Fruit fly (Drosophila melanogaster) whole organism, embryonic: ENCODE results near the gene CG33654.

Source experiments
- Antp ChIP-seq: fragments of 200-800 bp; sonication (Bioruptor generic); optimal IDR thresholded peaks from 3 replicates; lab custom pipeline; 2016; ENCODE audit warnings: missing biosample characterization, missing genetic modification characterization
- Atf-2 ChIP-seq: fragments of 200-800 bp; sonication (Bioruptor generic); optimal IDR thresholded peaks from 2 replicates; lab custom pipeline; 2016; ENCODE audit warnings: missing biosample characterization, missing genetic modification characterization
- Atf6 ChIP-seq: fragments of 200-800 bp; sonication (Bioruptor generic); IDR thresholded peaks from 2 replicates; pipeline ENCODE4 v1.3.6; 2022; ENCODE audit warnings: missing biosample characterization, missing genetic modification characterization
- Awh ChIP-seq: fragments of 200-800 bp; sonication (Bioruptor generic); IDR thresholded peaks from 2 replicates; pipeline ENCODE4, ENCODE4 v1.3.6; 2022; ENCODE audit warnings: missing biosample characterization, missing genetic modification characterization
- Bteb2 ChIP-seq: fragments of 200-800 bp; sonication (Bioruptor generic); optimal IDR thresholded peaks from 2 replicates; lab custom pipeline; 2016; ENCODE audit warnings: missing biosample characterization, missing genetic modification characterization
- CG10321 ChIP-seq: fragments of 200-800 bp; sonication (Bioruptor generic); IDR thresholded peaks from 2 replicates; pipeline ENCODE4 v1.3.6; 2022; ENCODE audit warnings: missing biosample characterization, missing genetic modification characterization
- CG10366 ChIP-seq: fragments of 200-800 bp; sonication (Bioruptor generic); IDR thresholded peaks from 2 replicates; pipeline ENCODE4 v1.3.6; 2022; ENCODE audit warnings: missing biosample characterization, missing genetic modification characterization
- CG12155 ChIP-seq: fragments of 200-800 bp; sonication (Bioruptor generic); optimal IDR thresholded peaks from 3 replicates; lab custom pipeline; 2016; ENCODE audit warnings: missing biosample characterization, missing genetic modification characterization
- CG13123 ChIP-seq: fragments of 200-800 bp; sonication (Bioruptor generic); optimal IDR thresholded peaks from 2 replicates; lab custom pipeline; 2016; ENCODE audit warnings: missing biosample characterization, missing genetic modification characterization
- CG15073 ChIP-seq: fragments of 200-800 bp; sonication (Bioruptor generic); optimal IDR thresholded peaks from 2 replicates; lab custom pipeline; 2016; ENCODE audit warnings: missing biosample characterization, missing genetic modification characterization
- CG15269 ChIP-seq: fragments of 200-800 bp; sonication (Bioruptor generic); optimal IDR thresholded peaks from 2 replicates; lab custom pipeline; 2018; ENCODE audit warnings: missing biosample characterization, mild to moderate bottlenecking, missing genetic modification characterization, moderate library complexity
- CG1529 ChIP-seq: fragments of 200-800 bp; sonication (Bioruptor generic); optimal IDR thresholded peaks from 3 replicates; lab custom pipeline; 2018; ENCODE audit warnings: missing biosample characterization, missing genetic modification characterization
- CG16779 ChIP-seq: fragments of 200-800 bp; sonication (Bioruptor generic); IDR thresholded peaks from 2 replicates; pipeline ENCODE4 v1.3.6; 2022; ENCODE audit warnings: missing biosample characterization, missing genetic modification characterization
- CG17186 ChIP-seq: fragments of 200-800 bp; sonication (Bioruptor generic); optimal IDR thresholded peaks from 3 replicates; lab custom pipeline; 2017; ENCODE audit warnings: missing biosample characterization, missing genetic modification reagents, missing genetic modification characterization
- CG17359 ChIP-seq: fragments of 200-800 bp; sonication (Bioruptor generic); optimal IDR thresholded peaks from 3 replicates; lab custom pipeline; 2018; ENCODE audit warnings: missing biosample characterization, mild to moderate bottlenecking, missing genetic modification characterization, moderate library complexity
- CG17612 ChIP-seq: fragments of 200-800 bp; sonication (Bioruptor generic); IDR thresholded peaks from 2 replicates; pipeline ENCODE4 v1.3.6; 2022; ENCODE audit warnings: missing biosample characterization, missing genetic modification characterization
- CG2202 ChIP-seq: fragments of 200-800 bp; sonication (Bioruptor generic); optimal IDR thresholded peaks from 2 replicates; lab custom pipeline; 2018; ENCODE audit warnings: missing biosample characterization, mild to moderate bottlenecking, missing genetic modification characterization
- CG30403 ChIP-seq: fragments of 200-800 bp; sonication (Bioruptor generic); optimal IDR thresholded peaks from 3 replicates; lab custom pipeline; 2016; ENCODE audit warnings: missing biosample characterization, missing genetic modification characterization
- CG42726 ChIP-seq: fragments of 200-800 bp; sonication (Bioruptor generic); IDR thresholded peaks from 2 replicates; pipeline ENCODE4 v1.3.6; 2022; ENCODE audit warnings: missing biosample characterization, missing genetic modification characterization; ENCODE audit not compliant: partially characterized antibody
- CG7987 ChIP-seq: fragments of 200-800 bp; sonication (Bioruptor generic); optimal IDR thresholded peaks from 2 replicates; lab custom pipeline; 2018; ENCODE audit warnings: missing biosample characterization, mild to moderate bottlenecking, missing genetic modification characterization, moderate library complexity
- CG8089 ChIP-seq: fragments of 200-800 bp; sonication (Bioruptor generic); optimal IDR thresholded peaks from 3 replicates; lab custom pipeline; 2016; ENCODE audit warnings: missing biosample characterization, missing genetic modification characterization
- CG9609 ChIP-seq: fragments of 200-800 bp; sonication (Bioruptor generic); optimal IDR thresholded peaks from 3 replicates; lab custom pipeline; 2016; ENCODE audit warnings: missing biosample characterization, missing genetic modification characterization
- CG9797 ChIP-seq: fragments of 200-800 bp; sonication (Bioruptor generic); optimal IDR thresholded peaks from 3 replicates; lab custom pipeline; 2018; ENCODE audit warnings: missing biosample characterization, mild to moderate bottlenecking, missing genetic modification characterization
- Eip74EF ChIP-seq, 2 experiments: fragments of 200-800 bp in 1 of 2; fragments of >200 bp in 1 of 2; sonication (Bioruptor generic) in 1 of 2; optimal IDR thresholded peaks; 2 replicates each; lab custom pipeline; 2017 to 2019; ENCODE audit warnings: missing biosample characterization in 2 of 2, missing genetic modification characterization in 2 of 2, mild to moderate bottlenecking in 1 of 2, moderate library complexity in 1 of 2
- H15 ChIP-seq: fragments of 200-800 bp; sonication (Bioruptor generic); IDR thresholded peaks from 3 replicates; pipeline ENCODE4 v1.3.6; 2022; ENCODE audit warnings: missing biosample characterization, missing genetic modification characterization
- Hr3 ChIP-seq: fragments of 200-800 bp; sonication (Bioruptor generic); optimal IDR thresholded peaks from 3 replicates; lab custom pipeline; 2016; ENCODE audit warnings: missing biosample characterization, missing genetic modification characterization
- Hr51 ChIP-seq, 2 experiments: fragments of 200-800 bp; sonication (Bioruptor generic); optimal IDR thresholded peaks; 2 replicates in 1 of 2; 3 replicates in 1 of 2; lab custom pipeline; 2016 to 2018; ENCODE audit warnings: missing biosample characterization in 2 of 2, missing genetic modification characterization in 2 of 2, mild to moderate bottlenecking in 1 of 2, moderate library complexity in 1 of 2
- Hr78 ChIP-seq, 2 experiments: fragments of 200-800 bp in 1 of 2; fragments of >200 bp in 1 of 2; sonication (Bioruptor generic) in 1 of 2; optimal IDR thresholded peaks; 2 replicates each; lab custom pipeline; 2017 to 2019; ENCODE audit warnings: missing biosample characterization in 2 of 2, missing genetic modification characterization in 2 of 2, mild to moderate bottlenecking in 1 of 2, moderate library complexity in 1 of 2
- NFAT ChIP-seq: fragments of 200-800 bp; sonication (Bioruptor generic); IDR thresholded peaks from 2 replicates; pipeline ENCODE4 v1.3.6; 2022; ENCODE audit warnings: missing biosample characterization, missing genetic modification characterization
- Sin3A ChIP-seq: fragments of >200 bp; optimal IDR thresholded peaks from 2 replicates; lab custom pipeline; 2018
- Taf1 ChIP-seq: fragments of 200-800 bp; sonication (Bioruptor generic); IDR thresholded peaks from 2 replicates; pipeline ENCODE4 v1.3.6; 2022; ENCODE audit warnings: missing biosample characterization, missing genetic modification characterization
- Trl ChIP-seq, 3 experiments: fragments of >200 bp in 2 of 3; fragments of 200-800 bp in 1 of 3; sonication (Bioruptor generic) in 1 of 3; optimal IDR thresholded peaks; 2 replicates in 1 of 3; 3 replicates in 2 of 3; lab custom pipeline; 2016 to 2017; ENCODE audit warnings: missing biosample characterization in 1 of 3, missing genetic modification characterization in 1 of 3
- al ChIP-seq: fragments of 200-800 bp; sonication (Bioruptor generic); IDR thresholded peaks from 2 replicates; pipeline ENCODE4 v1.3.6; 2022; ENCODE audit warnings: missing biosample characterization, missing genetic modification characterization
- ato ChIP-seq: fragments of 200-800 bp; sonication (Bioruptor generic); IDR thresholded peaks from 2 replicates; pipeline ENCODE4 v1.3.6; 2022; ENCODE audit warnings: missing biosample characterization, missing genetic modification characterization; ENCODE audit not compliant: partially characterized antibody
- az2 ChIP-seq: fragments of 200-800 bp; sonication (Bioruptor generic); optimal IDR thresholded peaks from 3 replicates; lab custom pipeline; 2016; ENCODE audit warnings: missing biosample characterization, missing genetic modification characterization
- br ChIP-seq: fragments of >200 bp; optimal IDR thresholded peaks from 2 replicates; lab custom pipeline; 2017
- croc ChIP-seq: fragments of 200-800 bp; sonication (Bioruptor generic); conservative IDR thresholded peaks from 3 replicates; pipeline ENCODE4 v1.3.6; 2022; ENCODE audit warnings: missing biosample characterization, missing genetic modification characterization
- dmrt99B ChIP-seq: fragments of 200-800 bp; sonication (Bioruptor generic); optimal IDR thresholded peaks from 2 replicates; lab custom pipeline; 2018; ENCODE audit warnings: missing biosample characterization, mild to moderate bottlenecking, missing genetic modification characterization, moderate library complexity
- eve ChIP-seq, 2 experiments: fragments of >200 bp; optimal IDR thresholded peaks; 2 replicates each; lab custom pipeline; 2017; ENCODE audit warnings: missing biosample characterization in 2 of 2, missing genetic modification characterization in 2 of 2
- fu2 ChIP-seq: fragments of 200-800 bp; sonication (Bioruptor generic); optimal IDR thresholded peaks from 2 replicates; lab custom pipeline; 2016; ENCODE audit warnings: missing biosample characterization, missing genetic modification characterization
- ind ChIP-seq: fragments of 200-800 bp; sonication (Bioruptor generic); optimal IDR thresholded peaks from 3 replicates; lab custom pipeline; 2016; ENCODE audit warnings: missing biosample characterization, missing genetic modification characterization
- lab ChIP-seq: fragments of 200-800 bp; sonication (Bioruptor generic); optimal IDR thresholded peaks from 3 replicates; lab custom pipeline; 2017; ENCODE audit warnings: missing biosample characterization, missing genetic modification characterization, mild to moderate bottlenecking, moderate library complexity, missing genetic modification reagents
- lilli ChIP-seq: fragments of 200-800 bp; sonication (Bioruptor generic); optimal IDR thresholded peaks from 3 replicates; lab custom pipeline; 2016; ENCODE audit warnings: missing biosample characterization, missing genetic modification characterization
- mirr ChIP-seq: fragments of 200-800 bp; sonication (Bioruptor generic); optimal IDR thresholded peaks from 3 replicates; lab custom pipeline; 2018; ENCODE audit warnings: missing biosample characterization, mild to moderate bottlenecking, missing genetic modification characterization
- pita ChIP-seq: fragments of 200-800 bp; sonication (Bioruptor generic); optimal IDR thresholded peaks from 2 replicates; lab custom pipeline; 2017; ENCODE audit warnings: missing biosample characterization, mild to moderate bottlenecking, missing genetic modification characterization
- shn ChIP-seq: fragments of 200-800 bp; sonication (Bioruptor generic); optimal IDR thresholded peaks from 3 replicates; lab custom pipeline; 2016; ENCODE audit warnings: missing biosample characterization, missing genetic modification characterization
- sob ChIP-seq: fragments of 200-800 bp; sonication (Bioruptor generic); IDR thresholded peaks from 2 replicates; pipeline ENCODE4 v1.3.6; 2022; ENCODE audit warnings: missing biosample characterization, missing genetic modification characterization
- tin ChIP-seq: fragments of 200-800 bp; sonication (Bioruptor generic); optimal IDR thresholded peaks from 3 replicates; lab custom pipeline; 2016; ENCODE audit warnings: missing biosample characterization, missing genetic modification characterization
- tll ChIP-seq, 2 experiments: fragments of 200-800 bp in 1 of 2; fragments of >200 bp in 1 of 2; sonication (Bioruptor generic) in 1 of 2; optimal IDR thresholded peaks; 2 replicates each; lab custom pipeline; 2017 to 2019; ENCODE audit warnings: missing biosample characterization in 2 of 2, missing genetic modification characterization in 2 of 2, mild to moderate bottlenecking in 1 of 2, moderate library complexity in 1 of 2
- toy ChIP-seq: fragments of 200-800 bp; sonication (Bioruptor generic); IDR thresholded peaks from 2 replicates; pipeline ENCODE4 v1.3.6; 2022; ENCODE audit warnings: missing biosample characterization, missing genetic modification characterization

CG33654 gene

dm6 chr3R:9626880-9627401 lies 43.9 kb upstream of the CG33654 start, which contains the start of the genes CG9427 and CG8319 (continued):
- peak; percentile 30 for TF ChIP-seq dmrt99B (tag; lab: Kevin White, UChicago)
- TF ChIP-seq sob, result peak; percentile 76
- no peak for TF ChIP-seq Eip74EF (GFP tag; optimal IDR thresholded peaks at IDR 0.05; lab: Kevin White, UChicago)
- peak; percentile 74 for TF ChIP-seq CG12155 (GFP tag; lab: Kevin White, UChicago)
- peak; percentile 71 for TF ChIP-seq tin
- peak; percentile 53 for TF ChIP-seq lab (GFP tag; lab: Kevin White, UChicago)
- TF ChIP-seq CG30403 (GFP tag; lab: Kevin White, UChicago), result peak; percentile 81
- TF ChIP-seq Atf6 (GFP tag; lab: Robert Waterston, UW), result no peak; the same call in 1 of the 2 replicates
- peak; percentile 25 for TF ChIP-seq CG9797
- peak; percentile 70 for TF ChIP-seq Bteb2
- TF ChIP-seq Trl (optimal IDR thresholded peaks at IDR 0.05; lab: Kevin White, UChicago), result no peak
- peak; percentile 17 for TF ChIP-seq Trl (GFP tag; optimal IDR thresholded peaks at IDR 0.05; lab: Kevin White, UChicago)
- peak; percentile 56 to 63 for TF ChIP-seq Hr51 (GFP tag; optimal IDR thresholded peaks at IDR 0.05; lab: Kevin White, UChicago)
- no peak for TF ChIP-seq br (lab: Kevin White, UChicago)
- no peak for TF ChIP-seq croc (GFP tag; lab: Robert Waterston, UW)
- TF ChIP-seq CG2202 (tag; lab: Kevin White, UChicago), result no peak
- peak; percentile 67 for TF ChIP-seq ind
- TF ChIP-seq CG15073, result no peak
- TF ChIP-seq CG8089 (GFP tag; lab: Kevin White, UChicago), result no peak
- TF ChIP-seq Awh, result no peak
- TF ChIP-seq CG15269 (tag; lab: Kevin White, UChicago), result peak; percentile 62
- peak; percentile 64 for TF ChIP-seq fu2 (GFP tag; lab: Kevin White, UChicago)
- TF ChIP-seq shn (GFP tag; lab: Kevin White, UChicago), result peak; percentile 16
- TF ChIP-seq CG17612, result no peak
- TF ChIP-seq CG42726, result no peak; the same call in 1 of the 2 replicates
- TF ChIP-seq al (GFP tag; lab: Robert Waterston, UW), result 0 out of 2 replicates have a peak, but pooled peaks have one; percentile 25
- peak; percentile 47 for TF ChIP-seq CG9609 (GFP tag; lab: Kevin White, UChicago)
- TF ChIP-seq Atf-2 (GFP tag; lab: Kevin White, UChicago), result peak; percentile 54
- TF ChIP-seq Hr3 (GFP tag; lab: Kevin White, UChicago), result peak; percentile 56
- peak; percentile 16; the same call in 1 of the 2 replicates for TF ChIP-seq ato (GFP tag; lab: Robert Waterston, UW)
- TF ChIP-seq CG17359 (tag; lab: Kevin White, UChicago), result peak; percentile 64
- TF ChIP-seq CG10321 (GFP tag; lab: Robert Waterston, UW), result no peak
- peak; percentile 37 for TF ChIP-seq CG13123
- peak; percentile 2 for TF ChIP-seq Antp (GFP tag; lab: Kevin White, UChicago)
- TF ChIP-seq NFAT, result peak; percentile 42
- 0 out of 2 replicates have a peak, but pooled peaks have one; percentile 47 for TF ChIP-seq CG10366
- TF ChIP-seq lilli (GFP tag; lab: Kevin White, UChicago), result peak; percentile 87
- no peak for TF ChIP-seq Hr78 (GFP tag; optimal IDR thresholded peaks at IDR 0.05; lab: Kevin White, UChicago)
- TF ChIP-seq pita (GFP tag; lab: Kevin White, UChicago), result no peak
- TF ChIP-seq toy, result no peak
- TF ChIP-seq tll (GFP tag; optimal IDR thresholded peaks at IDR 0.05; lab: Kevin White, UChicago), result peak in 1 of 2 experiments; percentile 94
- peak; percentile 63 for TF ChIP-seq CG17186
- peak; percentile 13 for TF ChIP-seq Sin3A (lab: Kevin White, UChicago)
- no peak for TF ChIP-seq mirr (GFP tag; lab: Kevin White, UChicago)
- TF ChIP-seq CG1529 (GFP tag; lab: Kevin White, UChicago), result peak; percentile 1
- peak; percentile 51 for TF ChIP-seq az2
- TF ChIP-seq CG16779 (GFP tag; lab: Robert Waterston, UW), result no peak
- TF ChIP-seq Taf1 (GFP tag; lab: Robert Waterston, UW), result no peak
- peak; percentile 18; the same call in 1 of the 3 replicates for TF ChIP-seq H15 (GFP tag; lab: Robert Waterston, UW)
- no peak for TF ChIP-seq CG7987
- no peak for TF ChIP-seq eve (GFP tag; optimal IDR thresholded peaks at IDR 0.05; lab: Kevin White, UChicago)
